Worm (Caenorhabditis elegans) whole organism, young adult: ENCODE measurements around the gene spp-5.

Source experiments
- B0261.1 ChIP-seq: sonication (generic microtip); optimal IDR thresholded peaks from 2 replicates; lab custom pipeline; 2016; ENCODE audit warnings: mild to moderate bottlenecking, missing genetic modification characterization, moderate library complexity, missing compliant biosample characterization
- C06A6.2 ChIP-seq: fragments of 200-800 bp; sonication (Bioruptor generic); conservative IDR thresholded peaks from 2 replicates; pipeline ENCODE4 v1.3.6; 2022; ENCODE audit warnings: missing genetic modification characterization, missing compliant biosample characterization
- F33H1.4 ChIP-seq: fragments of 200-800 bp; sonication (Bioruptor generic); IDR thresholded peaks from 2 replicates; pipeline ENCODE4 v1.3.6; 2022; ENCODE audit warnings: missing genetic modification reagents, missing genetic modification characterization, missing compliant biosample characterization
- F57C9.4 ChIP-seq: sonication (generic microtip); optimal IDR thresholded peaks from 2 replicates; lab custom pipeline; 2017; ENCODE audit warnings: mild to moderate bottlenecking, missing genetic modification characterization, missing compliant biosample characterization
- K12H6.12 ChIP-seq: fragments of 200-800 bp; sonication (Bioruptor generic); optimal IDR thresholded peaks from 2 replicates; lab custom pipeline; 2018; ENCODE audit warnings: mild to moderate bottlenecking, missing genetic modification characterization, missing compliant biosample characterization
- Y56A3A.18 ChIP-seq: fragments of 200-800 bp; sonication (Bioruptor generic); IDR thresholded peaks from 2 replicates; pipeline ENCODE4 v1.3.6; 2022; ENCODE audit warnings: missing genetic modification reagents, missing genetic modification characterization, missing compliant biosample characterization
- ZK185.1 ChIP-seq: sonication (generic microtip); optimal IDR thresholded peaks from 2 replicates; lab custom pipeline; 2016; ENCODE audit warnings: mild to moderate bottlenecking, missing genetic modification characterization, missing compliant biosample characterization; ENCODE audit not compliant: poor library complexity, severe bottlenecking
- akir-1 ChIP-seq: fragments of 200-800 bp; sonication (Bioruptor generic); optimal IDR thresholded peaks from 2 replicates; lab custom pipeline; 2018; ENCODE audit warnings: mild to moderate bottlenecking, missing genetic modification characterization, moderate library complexity, missing compliant biosample characterization
- ama-1 ChIP-seq, 3 experiments: fragments of 150-350 bp in 1 of 3; sonication (generic microtip) in 2 of 3; optimal IDR thresholded peaks; 2 replicates each; lab custom pipeline; 2014 to 2018; ENCODE audit warnings: missing biosample characterization in 2 of 3, missing genetic modification characterization in 2 of 3, missing genetic modification reagents in 2 of 3
- aptf-3 ChIP-seq: fragments of 200-800 bp; sonication (Bioruptor generic); IDR thresholded peaks from 2 replicates; pipeline ENCODE4 v1.3.6; 2022; ENCODE audit warnings: missing genetic modification characterization, missing compliant biosample characterization
- athp-1 ChIP-seq: sonication (generic microtip); optimal IDR thresholded peaks from 2 replicates; lab custom pipeline; 2017; ENCODE audit warnings: mild to moderate bottlenecking, missing genetic modification characterization, missing compliant biosample characterization
- attf-5 ChIP-seq: fragments of 200-800 bp; sonication (Bioruptor generic); optimal IDR thresholded peaks from 2 replicates; lab custom pipeline; 2018; ENCODE audit warnings: mild to moderate bottlenecking, missing genetic modification characterization, missing compliant biosample characterization
- cebp-1 ChIP-seq, 2 experiments: fragments of 200-800 bp in 1 of 2; sonication (Bioruptor generic) in 1 of 2; sonication (generic microtip) in 1 of 2; IDR thresholded peaks in 1 of 2; optimal IDR thresholded peaks in 1 of 2; 2 replicates each; pipeline versions ENCODE4 v1.3.6 to Lab custom; 2017 to 2022; ENCODE audit warnings: missing compliant biosample characterization in 2 of 2, missing genetic modification characterization in 2 of 2, mild to moderate bottlenecking in 1 of 2, missing genetic modification reagents in 1 of 2, moderate library complexity in 1 of 2
- ceh-40 ChIP-seq: fragments of 200-800 bp; sonication (Bioruptor generic); IDR thresholded peaks from 2 replicates; pipeline ENCODE4 v1.3.6; 2022; ENCODE audit warnings: missing genetic modification characterization, missing compliant biosample characterization
- ceh-79 ChIP-seq: sonication (generic microtip); optimal IDR thresholded peaks from 2 replicates; lab custom pipeline; 2017; ENCODE audit warnings: mild to moderate bottlenecking, missing genetic modification characterization, missing compliant biosample characterization
- egl-44 ChIP-seq: fragments of 200-800 bp; sonication (Bioruptor generic); IDR thresholded peaks from 2 replicates; pipeline ENCODE4 v1.3.6; 2022; ENCODE audit warnings: missing genetic modification reagents, missing genetic modification characterization, missing compliant biosample characterization
- egrh-3 ChIP-seq: fragments of 200-800 bp; sonication (Bioruptor generic); IDR thresholded peaks from 2 replicates; pipeline ENCODE4 v1.3.6; 2022; ENCODE audit warnings: missing genetic modification reagents, missing genetic modification characterization, missing compliant biosample characterization
- fkh-3 ChIP-seq: sonication (generic microtip); optimal IDR thresholded peaks from 2 replicates; lab custom pipeline; 2016; ENCODE audit warnings: mild to moderate bottlenecking, missing genetic modification characterization, missing compliant biosample characterization
- hmg-1.2 ChIP-seq: fragments of 200-800 bp; sonication (Bioruptor generic); IDR thresholded peaks from 2 replicates; pipeline ENCODE4 v1.3.6; 2022; ENCODE audit warnings: missing genetic modification reagents, missing genetic modification characterization, missing compliant biosample characterization
- let-607 ChIP-seq, 2 experiments: fragments of 200-800 bp in 1 of 2; sonication (Bioruptor generic) in 1 of 2; sonication (generic microtip) in 1 of 2; optimal IDR thresholded peaks; 2 replicates each; lab custom pipeline; 2016 to 2018; ENCODE audit warnings: mild to moderate bottlenecking in 2 of 2, missing compliant biosample characterization in 2 of 2, missing genetic modification characterization in 2 of 2, moderate library complexity in 2 of 2, missing genotype in 1 of 2
- lin-40 ChIP-seq: sonication (generic microtip); optimal IDR thresholded peaks from 2 replicates; lab custom pipeline; 2016; ENCODE audit warnings: missing genetic modification characterization, mild to moderate bottlenecking, missing compliant biosample characterization, missing genotype, missing genetic modification reagents
- madf-3 ChIP-seq: fragments of 200-800 bp; sonication (Bioruptor generic); IDR thresholded peaks from 2 replicates; pipeline ENCODE4 v1.3.6; 2022; ENCODE audit warnings: missing genetic modification reagents, missing genetic modification characterization, missing compliant biosample characterization
- madf-6 ChIP-seq: fragments of 200-800 bp; sonication (Bioruptor generic); IDR thresholded peaks from 2 replicates; pipeline ENCODE4 v1.3.6; 2022; ENCODE audit warnings: missing genetic modification reagents, missing genetic modification characterization, missing compliant biosample characterization
- rec-8 ChIP-seq, 2 experiments: sonication (generic microtip); optimal IDR thresholded peaks; 2 replicates each; lab custom pipeline; 2016; ENCODE audit warnings: mild to moderate bottlenecking in 2 of 2, missing genetic modification characterization in 2 of 2, missing genetic modification reagents in 2 of 2, missing genotype in 2 of 2, missing biosample characterization in 1 of 2, missing compliant biosample characterization in 1 of 2, moderate library complexity in 1 of 2
- sdz-38 ChIP-seq: sonication (generic microtip); optimal IDR thresholded peaks from 2 replicates; lab custom pipeline; 2016; ENCODE audit warnings: missing genotype, missing genetic modification characterization, missing compliant biosample characterization
- snpc-1.1 ChIP-seq: sonication (generic microtip); optimal IDR thresholded peaks from 2 replicates; lab custom pipeline; 2017; ENCODE audit warnings: missing genetic modification characterization, mild to moderate bottlenecking, missing compliant biosample characterization, antibody characterized with exemption, moderate library complexity, missing genotype, missing genetic modification reagents; ENCODE audit not compliant: insufficient read depth
- tlf-1 ChIP-seq: fragments of 200-800 bp; sonication (Bioruptor generic); optimal IDR thresholded peaks from 2 replicates; lab custom pipeline; 2018; ENCODE audit warnings: mild to moderate bottlenecking, missing genetic modification characterization, missing compliant biosample characterization
- zfh-2 ChIP-seq: fragments of 200-800 bp; sonication (Bioruptor generic); conservative IDR thresholded peaks from 2 replicates; pipeline ENCODE4 v1.3.6; 2022; ENCODE audit warnings: missing genetic modification reagents, missing genetic modification characterization, missing compliant biosample characterization

The spp-5 gene

DNA sequence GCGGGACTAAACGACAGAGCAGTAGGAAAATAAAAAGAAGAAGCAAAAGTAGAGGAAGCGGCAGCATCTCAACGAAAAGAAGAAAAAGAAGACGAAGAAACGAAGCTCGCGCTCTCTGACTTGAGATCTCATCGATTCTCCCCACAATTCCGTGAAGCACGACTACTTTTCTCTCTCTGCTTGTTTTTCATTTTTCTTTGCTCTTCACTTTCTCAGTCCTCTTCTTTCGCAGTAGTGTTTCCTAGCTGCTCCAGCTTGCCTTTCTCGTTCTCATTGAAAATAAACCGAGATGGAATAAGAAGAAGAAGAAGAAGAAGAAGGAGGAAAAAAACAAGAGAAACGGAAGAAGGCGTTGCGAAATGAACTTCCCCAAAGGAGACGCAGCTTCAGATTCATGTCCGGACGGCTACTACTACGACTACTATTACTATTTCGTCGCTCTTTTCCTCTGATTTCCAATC lies 35.4 kb downstream of the spp-5 start:
- TF ChIP-seq hmg-1.2 (GFP tag; lab: Robert Waterston, UW) (peak; percentile 10; the same call in 1 of the 2 replicates), ceh-79 (no peak), K12H6.12 (tag; lab: Kevin White, UChicago) (peak; percentile 74), madf-6 (GFP tag; lab: Robert Waterston, UW) (no peak), lin-40 (tag; lab: Kevin White, UChicago) (peak; percentile 46), cebp-1 (GFP tag; IDR thresholded peaks at IDR 0.05; lab: Robert Waterston, UW) (no peak), cebp-1 (tag; optimal IDR thresholded peaks at IDR 0.05; lab: Kevin White, UChicago) (peak; percentile 72), sdz-38 (tag; lab: Kevin White, UChicago) (no peak), athp-1 (tag; lab: Kevin White, UChicago) (no peak), akir-1 (no peak), C06A6.2 (no peak)

DNA sequence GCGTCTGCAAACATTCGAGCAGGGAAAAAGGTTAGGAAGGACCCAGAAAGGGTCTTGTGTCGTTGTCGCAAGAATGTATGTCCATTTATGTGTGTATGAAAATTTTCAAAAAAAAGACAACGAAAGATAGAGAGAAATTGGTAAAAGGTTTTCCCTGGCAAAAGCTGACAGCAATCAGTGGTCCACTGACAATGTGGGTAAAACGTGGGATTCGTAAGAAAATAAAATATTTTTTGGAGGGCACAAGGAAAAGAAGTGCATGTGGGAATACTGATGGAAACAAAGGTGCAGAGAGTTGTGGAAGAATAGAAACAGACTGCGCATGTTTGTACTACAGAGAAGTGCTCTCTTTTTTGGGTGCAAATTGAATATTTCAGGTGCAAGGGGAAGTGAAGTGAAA lies 37.0 kb downstream of the spp-5 start:
- TF ChIP-seq B0261.1 (tag; lab: Kevin White, UChicago) = no peak
- TF ChIP-seq attf-5 (GFP tag; lab: Kevin White, UChicago) = no peak
- TF ChIP-seq let-607 (tag; optimal IDR thresholded peaks at IDR 0.05; lab: Kevin White, UChicago) = no peak
- TF ChIP-seq madf-3 (GFP tag; lab: Robert Waterston, UW) = no peak
- no peak for TF ChIP-seq Y56A3A.18 (GFP tag; lab: Robert Waterston, UW)
- TF ChIP-seq rec-8 (tag; optimal IDR thresholded peaks at IDR 0.05; lab: Kevin White, UChicago) = no peak
- TF ChIP-seq fkh-3 (tag; lab: Kevin White, UChicago) = no peak
- no peak for TF ChIP-seq egl-44 (GFP tag; lab: Robert Waterston, UW)
- TF ChIP-seq ama-1 (optimal IDR thresholded peaks at IDR 0.05; lab: Kevin White, UChicago) = no peak
- no peak for TF ChIP-seq ama-1 (GFP tag; optimal IDR thresholded peaks at IDR 0.05; lab: Kevin White, UChicago)
- no peak for TF ChIP-seq ZK185.1

DNA sequence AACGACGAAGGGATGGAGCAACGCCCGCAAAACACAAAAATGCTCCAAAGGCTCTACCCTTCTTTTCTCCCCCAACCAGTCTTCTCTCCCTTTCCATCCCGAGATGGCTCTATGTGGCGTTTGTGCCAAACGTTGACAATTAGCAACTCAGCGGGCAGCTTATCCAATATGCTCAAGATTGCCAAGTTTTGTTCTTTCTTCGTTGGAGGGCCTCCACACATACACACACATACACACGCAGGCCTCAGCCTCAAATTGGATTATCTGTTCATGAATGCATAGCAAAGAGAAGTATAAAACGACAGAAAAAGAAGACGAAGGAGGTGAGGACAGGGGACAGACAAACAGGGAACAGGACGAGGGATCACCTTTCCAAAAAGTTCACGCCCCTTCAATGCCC lies 38.8 kb downstream of the spp-5 start:
- TF ChIP-seq K12H6.12 (tag; lab: Kevin White, UChicago) (peak; percentile 3), zfh-2 (GFP tag; lab: Robert Waterston, UW) (peak; percentile 52), F33H1.4 (GFP tag; lab: Robert Waterston, UW) (no peak)
- TF ChIP-seq, all 124 proteins: peak for 2

DNA sequence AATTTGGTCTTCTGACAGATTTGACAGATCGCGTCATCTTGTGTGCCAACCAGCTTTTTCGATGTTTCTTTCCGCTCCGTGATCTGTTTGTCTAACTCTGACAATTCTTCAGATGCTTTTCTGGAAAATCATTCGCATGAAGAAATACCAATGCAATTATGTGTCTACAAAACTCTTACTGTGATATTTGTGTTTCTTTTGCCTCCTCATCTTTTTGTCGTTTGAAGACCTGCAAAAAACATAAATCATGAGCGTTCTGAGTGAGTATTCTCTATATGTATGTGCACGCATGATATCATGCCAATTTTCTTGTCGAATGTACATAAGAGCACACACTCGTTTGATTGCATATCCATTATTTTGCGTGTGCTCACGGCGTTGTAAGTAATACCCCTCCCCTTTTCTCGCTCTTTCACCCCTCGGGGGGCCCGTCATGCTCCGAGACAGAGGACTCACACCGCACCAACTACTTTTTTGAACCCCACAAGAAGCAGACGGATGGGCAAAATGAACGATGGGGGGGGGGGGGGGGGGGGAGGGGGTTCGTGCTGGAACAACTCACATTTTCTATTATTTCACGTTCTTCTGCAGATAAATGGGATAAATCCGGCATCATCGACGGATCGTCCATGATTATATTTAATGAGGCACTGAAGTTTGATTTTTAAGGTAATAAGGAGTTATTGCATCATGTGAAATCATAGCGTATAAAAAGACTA lies 40.3 kb downstream of the spp-5 start, which contains the start of gene unc-10:
TSS of gene unc-10 (minus strand) at position 652 of the 719 bp plus-strand sequence.
- TF ChIP-seq zfh-2 (GFP tag; lab: Robert Waterston, UW) (peak; percentile 71), K12H6.12 (tag; lab: Kevin White, UChicago) (no peak), egrh-3 (GFP tag; lab: Robert Waterston, UW) (peak; percentile 40; the same call in 1 of the 2 replicates), snpc-1.1 (tag; lab: Kevin White, UChicago) (no peak), hmg-1.2 (GFP tag; lab: Robert Waterston, UW) (no peak), Y56A3A.18 (GFP tag; lab: Robert Waterston, UW) (no peak)

DNA sequence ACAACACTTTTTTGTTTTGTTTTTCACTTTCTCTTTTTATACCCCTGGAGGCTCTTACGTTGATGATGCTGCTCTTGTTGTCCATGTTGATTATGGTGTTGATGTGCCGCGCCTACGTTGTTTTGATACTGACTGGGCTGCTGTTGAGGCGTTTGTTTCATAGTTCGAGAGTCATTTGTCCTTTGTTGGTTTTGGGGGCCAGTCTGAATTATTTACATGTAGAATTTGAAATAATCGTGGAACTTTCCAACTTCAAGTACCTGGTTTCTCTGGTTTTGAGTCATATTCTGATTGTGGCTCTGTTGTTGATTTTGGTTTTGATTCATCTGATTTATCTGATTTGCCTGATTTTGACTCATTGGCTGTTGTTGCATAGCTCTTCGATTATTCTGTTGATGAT lies 42.1 kb downstream of the spp-5 start:
- TF ChIP-seq aptf-3 (no peak), ceh-40 (GFP tag; lab: Robert Waterston, UW) (no peak), tlf-1 (no peak), Y56A3A.18 (GFP tag; lab: Robert Waterston, UW) (no peak), F57C9.4 (tag; lab: Kevin White, UChicago) (no peak), C06A6.2 (no peak)
